Worm (Caenorhabditis elegans) whole organism, L4 larva: Measurements from ENCODE around the gene AH10.4.

Source experiments
- dpl-1 ChIP-seq: fragments of 150-350 bp; optimal IDR thresholded peaks from 2 replicates; lab custom pipeline; 2014; ENCODE audit warnings: missing biosample characterization, missing genetic modification reagents, missing genetic modification characterization
- snpc-4 ChIP-seq: fragments of 150-350 bp; optimal IDR thresholded peaks from 2 replicates; lab custom pipeline; 2014; ENCODE audit warnings: missing biosample characterization, missing genetic modification characterization

- TF ChIP-seq dpl-1 (GFP tag; lab: Kevin White, UChicago) (no peak), snpc-4 (tag; lab: Kevin White, UChicago) (no peak)
Observed at ce11 chrV:14156468-14156867, 18.8 kb upstream of the AH10.4 start, which contains the start of gene AH10.2.
